Fruit fly (Drosophila melanogaster) whole organism, embryonic: Measurements from ENCODE around the gene Acp26Ab.

Source experiments
- Bdp1 ChIP-seq: fragments of 200-800 bp; sonication (Bioruptor generic); optimal IDR thresholded peaks from 3 replicates; lab custom pipeline; 2016; ENCODE audit warnings: missing biosample characterization, missing genetic modification characterization
- CG10147 ChIP-seq: fragments of 200-800 bp; sonication (Bioruptor generic); optimal IDR thresholded peaks from 2 replicates; lab custom pipeline; 2019; ENCODE audit warnings: missing biosample characterization, mild to moderate bottlenecking, missing genetic modification characterization, moderate library complexity
- CG10654 ChIP-seq: fragments of 200-800 bp; sonication (Bioruptor generic); optimal IDR thresholded peaks from 2 replicates; lab custom pipeline; 2016; ENCODE audit warnings: missing biosample characterization, missing genetic modification characterization
- CG11696 ChIP-seq: fragments of 200-800 bp; sonication (Bioruptor generic); IDR thresholded peaks from 2 replicates; pipeline ENCODE4 v1.3.6; 2022; ENCODE audit warnings: missing biosample characterization, missing genetic modification characterization
- CG12071 ChIP-seq: fragments of 200-800 bp; sonication (Bioruptor generic); optimal IDR thresholded peaks from 3 replicates; lab custom pipeline; 2018; ENCODE audit warnings: missing biosample characterization, mild to moderate bottlenecking, missing genetic modification characterization
- CG12236 ChIP-seq: fragments of 200-800 bp; sonication (Bioruptor generic); optimal IDR thresholded peaks from 2 replicates; lab custom pipeline; 2016; ENCODE audit warnings: missing biosample characterization, missing genetic modification characterization
- CG1233 ChIP-seq: fragments of 200-800 bp; sonication (Bioruptor generic); optimal IDR thresholded peaks from 4 replicates; lab custom pipeline; 2018; ENCODE audit warnings: missing biosample characterization, mild to moderate bottlenecking, missing genetic modification characterization
- CG12942 ChIP-seq: fragments of 200-800 bp; sonication (Bioruptor generic); optimal IDR thresholded peaks from 3 replicates; lab custom pipeline; 2016; ENCODE audit warnings: missing biosample characterization, missing genetic modification characterization
- CG13123 ChIP-seq: fragments of 200-800 bp; sonication (Bioruptor generic); optimal IDR thresholded peaks from 2 replicates; lab custom pipeline; 2016; ENCODE audit warnings: missing biosample characterization, missing genetic modification characterization
- CG15073 ChIP-seq: fragments of 200-800 bp; sonication (Bioruptor generic); optimal IDR thresholded peaks from 2 replicates; lab custom pipeline; 2016; ENCODE audit warnings: missing biosample characterization, missing genetic modification characterization
- CG16863 ChIP-seq: fragments of 200-800 bp; sonication (Bioruptor generic); optimal IDR thresholded peaks from 3 replicates; lab custom pipeline; 2016; ENCODE audit warnings: missing biosample characterization, missing genetic modification characterization
- CG18011 ChIP-seq: fragments of 200-800 bp; sonication (Bioruptor generic); optimal IDR thresholded peaks from 2 replicates; lab custom pipeline; 2017; ENCODE audit warnings: missing biosample characterization, missing genetic modification characterization, mild to moderate bottlenecking, moderate library complexity, missing genotype
- CG18262 ChIP-seq: fragments of 200-800 bp; optimal IDR thresholded peaks from 3 replicates; lab custom pipeline; 2019; ENCODE audit warnings: missing biosample characterization, mild to moderate bottlenecking, missing genetic modification characterization, moderate library complexity
- CG2120 ChIP-seq: fragments of 200-800 bp; sonication (Bioruptor generic); optimal IDR thresholded peaks from 3 replicates; lab custom pipeline; 2016; ENCODE audit warnings: missing biosample characterization, missing genetic modification characterization
- CG2199 ChIP-seq: fragments of 200-800 bp; sonication (Bioruptor generic); IDR thresholded peaks from 3 replicates; pipeline ENCODE4 v1.3.6; 2022; ENCODE audit warnings: missing biosample characterization, missing genetic modification characterization
- CG2712 ChIP-seq: fragments of 200-800 bp; optimal IDR thresholded peaks from 3 replicates; lab custom pipeline; 2019; ENCODE audit warnings: missing biosample characterization, mild to moderate bottlenecking, missing genetic modification characterization, moderate library complexity
- CG31224 ChIP-seq: fragments of 200-800 bp; sonication (Bioruptor generic); IDR thresholded peaks from 2 replicates; pipeline ENCODE4 v1.3.6; 2022; ENCODE audit warnings: missing biosample characterization, missing genetic modification characterization
- CG31365 ChIP-seq: fragments of 200-800 bp; sonication (Bioruptor generic); optimal IDR thresholded peaks from 2 replicates; lab custom pipeline; 2018; ENCODE audit warnings: missing biosample characterization, mild to moderate bottlenecking, missing genetic modification characterization
- CG34224 ChIP-seq: fragments of 200-800 bp; sonication (Bioruptor generic); IDR thresholded peaks from 3 replicates; pipeline ENCODE4 v1.3.6; 2022; ENCODE audit warnings: missing biosample characterization, missing genetic modification characterization; ENCODE audit not compliant: partially characterized antibody
- CG3726 ChIP-seq: fragments of 200-800 bp; sonication (Bioruptor generic); IDR thresholded peaks from 3 replicates; pipeline ENCODE4, ENCODE4 v1.3.6; 2022; ENCODE audit warnings: missing biosample characterization, missing genetic modification characterization
- CG42726 ChIP-seq: fragments of 200-800 bp; sonication (Bioruptor generic); IDR thresholded peaks from 2 replicates; pipeline ENCODE4 v1.3.6; 2022; ENCODE audit warnings: missing biosample characterization, missing genetic modification characterization; ENCODE audit not compliant: partially characterized antibody
- CG6683 ChIP-seq: fragments of 200-800 bp; sonication (Bioruptor generic); optimal IDR thresholded peaks from 2 replicates; lab custom pipeline; 2017; ENCODE audit warnings: missing biosample characterization, mild to moderate bottlenecking, missing genetic modification characterization, missing genetic modification reagents
- CG6791 ChIP-seq: fragments of 200-800 bp; sonication (Bioruptor generic); IDR thresholded peaks from 3 replicates; pipeline ENCODE4 v1.3.6; 2022; ENCODE audit warnings: missing biosample characterization, missing genetic modification characterization; ENCODE audit not compliant: partially characterized antibody
- CG7357 ChIP-seq: fragments of 200-800 bp; sonication (Bioruptor generic); IDR thresholded peaks from 3 replicates; pipeline ENCODE4 v1.3.6; 2022; ENCODE audit warnings: missing biosample characterization, missing genetic modification characterization
- CG8478 ChIP-seq: fragments of >200 bp; optimal IDR thresholded peaks from 2 replicates; lab custom pipeline; 2018
- CG8924 ChIP-seq: fragments of 200-800 bp; optimal IDR thresholded peaks from 3 replicates; lab custom pipeline; 2019; ENCODE audit warnings: missing biosample characterization, mild to moderate bottlenecking, missing genetic modification characterization, moderate library complexity
- Dfd ChIP-seq, 2 experiments: fragments of >200 bp; optimal IDR thresholded peaks; 2 replicates each; lab custom pipeline; 2017; ENCODE audit warnings: missing biosample characterization in 2 of 2, missing genetic modification characterization in 2 of 2
- Fer1 ChIP-seq: fragments of 200-800 bp; sonication (Bioruptor generic); optimal IDR thresholded peaks from 2 replicates; lab custom pipeline; 2017; ENCODE audit warnings: missing biosample characterization, mild to moderate bottlenecking, missing genetic modification characterization
- Fer2 ChIP-seq: fragments of 200-800 bp; sonication (Bioruptor generic); optimal IDR thresholded peaks from 2 replicates; lab custom pipeline; 2018; ENCODE audit warnings: missing biosample characterization, mild to moderate bottlenecking, missing genetic modification characterization, moderate library complexity
- Hr39 ChIP-seq: fragments of >200 bp; optimal IDR thresholded peaks from 2 replicates; lab custom pipeline; 2017
- Oaz ChIP-seq: fragments of 200-800 bp; sonication (Bioruptor generic); IDR thresholded peaks from 2 replicates; pipeline ENCODE4 v1.3.6; 2022; ENCODE audit warnings: missing biosample characterization, missing genetic modification characterization
- Oli ChIP-seq: fragments of 200-800 bp; sonication (Bioruptor generic); optimal IDR thresholded peaks from 2 replicates; lab custom pipeline; 2018; ENCODE audit warnings: missing biosample characterization, mild to moderate bottlenecking, missing genetic modification characterization, moderate library complexity
- Sry-δ ChIP-seq: fragments of 200-800 bp; sonication (Bioruptor generic); optimal IDR thresholded peaks from 2 replicates; lab custom pipeline; 2016; ENCODE audit warnings: missing biosample characterization, missing genetic modification characterization
- Trl ChIP-seq, 3 experiments: fragments of >200 bp in 2 of 3; fragments of 200-800 bp in 1 of 3; sonication (Bioruptor generic) in 1 of 3; optimal IDR thresholded peaks; 2 replicates in 1 of 3; 3 replicates in 2 of 3; lab custom pipeline; 2016 to 2017; ENCODE audit warnings: missing biosample characterization in 1 of 3, missing genetic modification characterization in 1 of 3
- Usf ChIP-seq: fragments of 200-800 bp; sonication (Bioruptor generic); optimal IDR thresholded peaks from 2 replicates; lab custom pipeline; 2017; ENCODE audit warnings: missing genotype, missing biosample characterization, missing genetic modification characterization
- bcd ChIP-seq: fragments of 200-800 bp; sonication (Bioruptor generic); optimal IDR thresholded peaks from 2 replicates; lab custom pipeline; 2017; ENCODE audit warnings: missing biosample characterization, mild to moderate bottlenecking, missing genetic modification characterization
- br ChIP-seq: fragments of >200 bp; optimal IDR thresholded peaks from 2 replicates; lab custom pipeline; 2017
- btn ChIP-seq: fragments of 200-800 bp; sonication (Bioruptor generic); optimal IDR thresholded peaks from 2 replicates; lab custom pipeline; 2016; ENCODE audit warnings: missing biosample characterization, missing genetic modification characterization
- danr ChIP-seq: fragments of 200-800 bp; sonication (Bioruptor generic); IDR thresholded peaks from 2 replicates; pipeline ENCODE4 v1.3.6; 2022; ENCODE audit warnings: missing biosample characterization, missing genetic modification characterization
- ems ChIP-seq: fragments of 200-800 bp; sonication (Bioruptor generic); optimal IDR thresholded peaks from 3 replicates; lab custom pipeline; 2016; ENCODE audit warnings: missing biosample characterization, missing genetic modification characterization
- gt ChIP-seq: fragments of 200-800 bp; sonication (Bioruptor generic); IDR thresholded peaks from 2 replicates; pipeline ENCODE4 v1.3.6; 2022; ENCODE audit warnings: missing biosample characterization, missing genetic modification characterization
- onecut ChIP-seq: fragments of 200-800 bp; sonication (Bioruptor generic); IDR thresholded peaks from 2 replicates; pipeline ENCODE4 v1.3.6; 2022; ENCODE audit warnings: missing biosample characterization, missing genetic modification characterization
- pho ChIP-seq: fragments of 200-800 bp; sonication (Bioruptor generic); optimal IDR thresholded peaks from 2 replicates; lab custom pipeline; 2016; ENCODE audit warnings: missing biosample characterization, missing genetic modification characterization
- sna ChIP-seq: fragments of 200-800 bp; sonication (Bioruptor generic); IDR thresholded peaks from 2 replicates; pipeline ENCODE4 v1.3.6; 2022; ENCODE audit warnings: missing biosample characterization, missing genetic modification characterization; ENCODE audit not compliant: partially characterized antibody
- sob ChIP-seq: fragments of 200-800 bp; sonication (Bioruptor generic); IDR thresholded peaks from 2 replicates; pipeline ENCODE4 v1.3.6; 2022; ENCODE audit warnings: missing biosample characterization, missing genetic modification characterization
- sr ChIP-seq: fragments of 200-800 bp; sonication (Bioruptor generic); IDR thresholded peaks from 3 replicates; pipeline ENCODE4 v1.3.6; 2022; ENCODE audit warnings: missing biosample characterization, missing genetic modification characterization
- stc ChIP-seq: fragments of 200-800 bp; sonication (Bioruptor generic); IDR thresholded peaks from 2 replicates; pipeline ENCODE4 v1.3.6; 2022; ENCODE audit warnings: missing biosample characterization, missing genetic modification characterization
- tin ChIP-seq: fragments of 200-800 bp; sonication (Bioruptor generic); optimal IDR thresholded peaks from 3 replicates; lab custom pipeline; 2016; ENCODE audit warnings: missing biosample characterization, missing genetic modification characterization
- tx ChIP-seq: fragments of 200-800 bp; sonication (Bioruptor generic); optimal IDR thresholded peaks from 2 replicates; lab custom pipeline; 2016; ENCODE audit warnings: missing biosample characterization, missing genetic modification characterization
- unpg ChIP-seq: fragments of 200-800 bp; sonication (Bioruptor generic); optimal IDR thresholded peaks from 3 replicates; lab custom pipeline; 2018; ENCODE audit warnings: missing biosample characterization, mild to moderate bottlenecking, missing genetic modification characterization, moderate library complexity
- zf30C ChIP-seq: fragments of 200-800 bp; sonication (Bioruptor generic); optimal IDR thresholded peaks from 3 replicates; lab custom pipeline; 2018; ENCODE audit warnings: missing biosample characterization, mild to moderate bottlenecking, missing genetic modification characterization

The Acp26Ab gene

dm6 chr2L:5879363-5879934 is 13.2 kb downstream of the Acp26Ab start, which contains the start of gene rau (continued):
- peak; percentile 23 for TF ChIP-seq Usf (GFP tag; lab: Kevin White, UChicago)
- TF ChIP-seq zf30C (GFP tag; lab: Kevin White, UChicago): peak; percentile 98
- peak; percentile 91 for TF ChIP-seq CG2712 (tag; lab: Kevin White, UChicago)
- peak; percentile 74 for TF ChIP-seq CG2120 (GFP tag; lab: Kevin White, UChicago)
- TF ChIP-seq Trl (optimal IDR thresholded peaks at IDR 0.05; lab: Kevin White, UChicago): peak; percentile 90 to 93
- TF ChIP-seq Trl (GFP tag; optimal IDR thresholded peaks at IDR 0.05; lab: Kevin White, UChicago): no peak
- TF ChIP-seq CG10147 (GFP tag; lab: Kevin White, UChicago): peak; percentile 48
- peak; percentile 69 for TF ChIP-seq onecut (GFP tag; lab: Robert Waterston, UW)
- peak; percentile 34; the same call in 1 of the 2 replicates for TF ChIP-seq CG31224 (GFP tag; lab: Robert Waterston, UW)
- TF ChIP-seq CG15073 (GFP tag; lab: Kevin White, UChicago): no peak
- TF ChIP-seq sr (GFP tag; lab: Robert Waterston, UW): peak; percentile 90
- peak; percentile 73 for TF ChIP-seq unpg (GFP tag; lab: Kevin White, UChicago)
- no peak for TF ChIP-seq br (lab: Kevin White, UChicago)
- TF ChIP-seq sob (GFP tag; lab: Robert Waterston, UW): peak; percentile 66
- TF ChIP-seq ems (GFP tag; lab: Kevin White, UChicago): peak; percentile 49
- TF ChIP-seq CG6683 (GFP tag; lab: Kevin White, UChicago): peak; percentile 65
- TF ChIP-seq Fer2: peak; percentile 68
- peak; percentile 56 for TF ChIP-seq tin
- no peak for TF ChIP-seq pho (GFP tag; lab: Kevin White, UChicago)
- 0 out of 3 replicates have a peak, but pooled peaks have one; percentile 36 for TF ChIP-seq CG3726
- TF ChIP-seq CG8924 (tag; lab: Kevin White, UChicago): peak; percentile 84
- peak; percentile 65 for TF ChIP-seq CG10654 (GFP tag; lab: Kevin White, UChicago)
- no peak for TF ChIP-seq Hr39 (lab: Kevin White, UChicago)
- TF ChIP-seq CG1233 (GFP tag; lab: Kevin White, UChicago): peak; percentile 61
- no peak for TF ChIP-seq Oaz (GFP tag; lab: Robert Waterston, UW)
- peak; percentile 62; the same call in 1 of the 2 replicates for TF ChIP-seq CG42726 (GFP tag; lab: Robert Waterston, UW)
- no peak for TF ChIP-seq stc
- TF ChIP-seq Dfd (GFP tag; optimal IDR thresholded peaks at IDR 0.05; lab: Kevin White, UChicago): no peak
- no peak for TF ChIP-seq CG34224 (GFP tag; lab: Robert Waterston, UW)
- no peak for TF ChIP-seq Sry-δ (GFP tag; lab: Kevin White, UChicago)
- TF ChIP-seq Oli (tag; lab: Kevin White, UChicago): peak; percentile 72
- TF ChIP-seq CG13123: peak; percentile 40
- no peak for TF ChIP-seq btn (GFP tag; lab: Kevin White, UChicago)
- peak; percentile 76 for TF ChIP-seq bcd (GFP tag; lab: Kevin White, UChicago)
- no peak for TF ChIP-seq sna
- peak; percentile 51 for TF ChIP-seq CG12071 (GFP tag; lab: Kevin White, UChicago)
- TF ChIP-seq Bdp1 (GFP tag; lab: Kevin White, UChicago): peak; percentile 43
- TF ChIP-seq CG18011 (GFP tag; lab: Kevin White, UChicago): peak; percentile 33
- TF ChIP-seq Fer1 (GFP tag; lab: Kevin White, UChicago): peak; percentile 83
- TF ChIP-seq CG12942 (GFP tag; lab: Kevin White, UChicago): peak; percentile 20
- peak; percentile 47 for TF ChIP-seq CG12236 (GFP tag; lab: Kevin White, UChicago)
- TF ChIP-seq CG7357 (GFP tag; lab: Robert Waterston, UW): no peak
- TF ChIP-seq CG6791 (GFP tag; lab: Robert Waterston, UW): no peak
- TF ChIP-seq gt: no peak
- TF ChIP-seq CG16863 (GFP tag; lab: Kevin White, UChicago): peak; percentile 23
- no peak for TF ChIP-seq CG8478 (lab: Kevin White, UChicago)
- no peak for TF ChIP-seq CG31365 (tag; lab: Kevin White, UChicago)
- no peak for TF ChIP-seq tx (GFP tag; lab: Kevin White, UChicago)
- TF ChIP-seq CG11696 (GFP tag; lab: Robert Waterston, UW): peak; percentile 44; the same call in 1 of the 2 replicates
- peak; percentile 47 for TF ChIP-seq danr (GFP tag; lab: Robert Waterston, UW)
- TF ChIP-seq CG2199: peak; percentile 84; the same call in 2 of the 3 replicates
- peak; percentile 85 for TF ChIP-seq CG18262
